Fruit fly (Drosophila melanogaster) whole organism, embryonic: ENCODE data around the gene CG9919.
A peak's percentile ranks its signal among the peaks of the same experiment; 100 is the strongest.

ENCODE experiments used
- Asciz ChIP-seq: fragments of 200-800 bp; sonication (Bioruptor generic); optimal IDR thresholded peaks from 2 replicates; lab custom pipeline; 2017; ENCODE audit warnings: missing biosample characterization, mild to moderate bottlenecking, missing genetic modification characterization, missing genetic modification reagents
- CG1024 ChIP-seq: fragments of 200-800 bp; sonication (Bioruptor generic); IDR thresholded peaks from 2 replicates; pipeline ENCODE4 v1.3.6; 2022; ENCODE audit warnings: missing biosample characterization, missing genetic modification characterization
- CG10543 ChIP-seq: fragments of 200-800 bp; sonication (Bioruptor generic); optimal IDR thresholded peaks from 3 replicates; lab custom pipeline; 2017; ENCODE audit warnings: missing biosample characterization, mild to moderate bottlenecking, missing genetic modification characterization, moderate library complexity
- CG11504 ChIP-seq: fragments of 200-800 bp; sonication (Bioruptor generic); optimal IDR thresholded peaks from 3 replicates; lab custom pipeline; 2019; ENCODE audit warnings: missing biosample characterization, mild to moderate bottlenecking, missing genetic modification characterization, moderate library complexity
- CG11696 ChIP-seq: fragments of 200-800 bp; sonication (Bioruptor generic); IDR thresholded peaks from 2 replicates; pipeline ENCODE4 v1.3.6; 2022; ENCODE audit warnings: missing biosample characterization, missing genetic modification characterization
- CG12219 ChIP-seq: fragments of 200-800 bp; sonication (Bioruptor generic); optimal IDR thresholded peaks from 3 replicates; lab custom pipeline; 2018; ENCODE audit warnings: missing biosample characterization, mild to moderate bottlenecking, missing genetic modification characterization
- CG12299 ChIP-seq: fragments of 200-800 bp; sonication (Bioruptor generic); optimal IDR thresholded peaks from 2 replicates; lab custom pipeline; 2018; ENCODE audit warnings: missing biosample characterization, mild to moderate bottlenecking, missing genetic modification characterization
- CG13287 ChIP-seq: fragments of 200-800 bp; sonication (Bioruptor generic); IDR thresholded peaks from 2 replicates; pipeline ENCODE4 v1.3.6; 2022; ENCODE audit warnings: missing biosample characterization, missing genetic modification characterization; ENCODE audit not compliant: partially characterized antibody
- CG13624 ChIP-seq: fragments of 200-800 bp; sonication (Bioruptor generic); optimal IDR thresholded peaks from 2 replicates; lab custom pipeline; 2016; ENCODE audit warnings: missing biosample characterization, missing genetic modification characterization
- CG2889 ChIP-seq: fragments of 200-800 bp; sonication (Bioruptor generic); IDR thresholded peaks from 3 replicates; pipeline ENCODE4 v1.3.6; 2022; ENCODE audit warnings: missing biosample characterization, missing genetic modification characterization
- CG3281 ChIP-seq: fragments of 200-800 bp; sonication (Bioruptor generic); optimal IDR thresholded peaks from 3 replicates; lab custom pipeline; 2017; ENCODE audit warnings: missing biosample characterization, mild to moderate bottlenecking, missing genetic modification characterization
- CG34376 ChIP-seq: fragments of 200-800 bp; sonication (Bioruptor generic); optimal IDR thresholded peaks from 2 replicates; lab custom pipeline; 2018; ENCODE audit warnings: missing biosample characterization, mild to moderate bottlenecking, missing genetic modification characterization
- CG34422 ChIP-seq: fragments of 200-800 bp; sonication (Bioruptor generic); IDR thresholded peaks from 3 replicates; pipeline ENCODE4 v1.3.6; 2022; ENCODE audit warnings: missing biosample characterization, missing genetic modification characterization
- CG5953 ChIP-seq: fragments of 200-800 bp; sonication (Bioruptor generic); IDR thresholded peaks from 2 replicates; pipeline ENCODE4 v1.3.6; 2022; ENCODE audit warnings: missing biosample characterization, missing genetic modification characterization
- CG7357 ChIP-seq: fragments of 200-800 bp; sonication (Bioruptor generic); IDR thresholded peaks from 3 replicates; pipeline ENCODE4 v1.3.6; 2022; ENCODE audit warnings: missing biosample characterization, missing genetic modification characterization
- CG7839 ChIP-seq: fragments of 200-800 bp; sonication (Bioruptor generic); optimal IDR thresholded peaks from 3 replicates; lab custom pipeline; 2018; ENCODE audit warnings: missing biosample characterization, mild to moderate bottlenecking, missing genetic modification characterization, moderate library complexity
- CG7928 ChIP-seq: fragments of 200-800 bp; sonication (Bioruptor generic); optimal IDR thresholded peaks from 2 replicates; lab custom pipeline; 2017; ENCODE audit warnings: missing biosample characterization, mild to moderate bottlenecking, missing genetic modification characterization
- CG8388 ChIP-seq: fragments of 200-800 bp; sonication (Bioruptor generic); optimal IDR thresholded peaks from 2 replicates; lab custom pipeline; 2019; ENCODE audit warnings: missing biosample characterization, mild to moderate bottlenecking, missing genetic modification characterization, moderate library complexity
- D ChIP-seq, 2 experiments: fragments of 200-800 bp in 1 of 2; fragments of >200 bp in 1 of 2; sonication (Bioruptor generic) in 1 of 2; optimal IDR thresholded peaks; 2 replicates in 1 of 2; 3 replicates in 1 of 2; lab custom pipeline; 2017; ENCODE audit warnings: mild to moderate bottlenecking in 1 of 2, missing biosample characterization in 1 of 2, missing genetic modification characterization in 1 of 2, missing genetic modification reagents in 1 of 2
- Deaf1 ChIP-seq: fragments of 200-800 bp; optimal IDR thresholded peaks from 3 replicates; lab custom pipeline; 2019; ENCODE audit warnings: missing biosample characterization, mild to moderate bottlenecking, missing genetic modification characterization, moderate library complexity
- Dip3 ChIP-seq: fragments of 200-800 bp; sonication (Bioruptor generic); optimal IDR thresholded peaks from 3 replicates; lab custom pipeline; 2016; ENCODE audit warnings: missing biosample characterization, missing genetic modification characterization
- Drgx ChIP-seq: fragments of 200-800 bp; sonication (Bioruptor generic); IDR thresholded peaks from 2 replicates; pipeline ENCODE4 v1.3.6; 2022; ENCODE audit warnings: missing biosample characterization, missing genetic modification characterization
- HLH54F ChIP-seq: fragments of 200-800 bp; sonication (Bioruptor generic); optimal IDR thresholded peaks from 3 replicates; lab custom pipeline; 2016; ENCODE audit warnings: missing biosample characterization, missing genetic modification characterization
- Hand ChIP-seq: fragments of 200-800 bp; sonication (Bioruptor generic); optimal IDR thresholded peaks from 2 replicates; lab custom pipeline; 2017; ENCODE audit warnings: mild to moderate bottlenecking, missing biosample characterization, missing genetic modification reagents, missing genetic modification characterization
- HmgZ ChIP-seq: fragments of 200-800 bp; sonication (Bioruptor generic); optimal IDR thresholded peaks from 2 replicates; lab custom pipeline; 2018; ENCODE audit warnings: missing biosample characterization, mild to moderate bottlenecking, missing genetic modification characterization
- Hmr ChIP-seq: fragments of 200-800 bp; sonication (Bioruptor generic); optimal IDR thresholded peaks from 3 replicates; lab custom pipeline; 2017; ENCODE audit warnings: mild to moderate bottlenecking, missing biosample characterization, missing genetic modification reagents, missing genetic modification characterization
- Med ChIP-seq: fragments of 200-800 bp; sonication (Bioruptor generic); peaks from one replicate; lab custom pipeline; 2016; ENCODE audit warnings: missing biosample characterization, missing genetic modification characterization, mild to moderate bottlenecking, inconsistent platforms, moderate library complexity
- Myb ChIP-seq: fragments of 200-800 bp; sonication (Bioruptor generic); optimal IDR thresholded peaks from 2 replicates; lab custom pipeline; 2016; ENCODE audit warnings: missing biosample characterization, missing genetic modification characterization
- Pdp1 ChIP-seq, 2 experiments: fragments of 200-800 bp; sonication (Bioruptor generic); optimal IDR thresholded peaks; 3 replicates each; lab custom pipeline; 2016; ENCODE audit warnings: missing biosample characterization in 2 of 2, missing genetic modification characterization in 2 of 2, mild to moderate bottlenecking in 1 of 2, moderate library complexity in 1 of 2
- Taf1 ChIP-seq: fragments of 200-800 bp; sonication (Bioruptor generic); IDR thresholded peaks from 2 replicates; pipeline ENCODE4 v1.3.6; 2022; ENCODE audit warnings: missing biosample characterization, missing genetic modification characterization
- Trl ChIP-seq, 3 experiments: fragments of >200 bp in 2 of 3; fragments of 200-800 bp in 1 of 3; sonication (Bioruptor generic) in 1 of 3; optimal IDR thresholded peaks; 2 replicates in 1 of 3; 3 replicates in 2 of 3; lab custom pipeline; 2016 to 2017; ENCODE audit warnings: missing biosample characterization in 1 of 3, missing genetic modification characterization in 1 of 3
- amos ChIP-seq: fragments of 200-800 bp; sonication (Bioruptor generic); IDR thresholded peaks from 2 replicates; pipeline ENCODE4 v1.3.6; 2022; ENCODE audit warnings: missing biosample characterization, missing genetic modification characterization; ENCODE audit not compliant: partially characterized antibody
- bcd ChIP-seq: fragments of 200-800 bp; sonication (Bioruptor generic); optimal IDR thresholded peaks from 2 replicates; lab custom pipeline; 2017; ENCODE audit warnings: missing biosample characterization, mild to moderate bottlenecking, missing genetic modification characterization
- chinmo ChIP-seq: fragments of 200-800 bp; sonication (Bioruptor generic); IDR thresholded peaks from 4 replicates; pipeline ENCODE4 v1.3.6; 2022; ENCODE audit warnings: missing biosample characterization, missing genetic modification characterization; ENCODE audit not compliant: partially characterized antibody
- eve ChIP-seq, 2 experiments: fragments of >200 bp; optimal IDR thresholded peaks; 2 replicates each; lab custom pipeline; 2017; ENCODE audit warnings: missing biosample characterization in 2 of 2, missing genetic modification characterization in 2 of 2
- ewg ChIP-seq: fragments of 200-800 bp; sonication (Bioruptor generic); optimal IDR thresholded peaks from 3 replicates; lab custom pipeline; 2017; ENCODE audit warnings: mild to moderate bottlenecking, missing biosample characterization, missing genetic modification reagents, missing genetic modification characterization
- maf-S ChIP-seq: fragments of 200-800 bp; sonication (Bioruptor generic); optimal IDR thresholded peaks from 2 replicates; lab custom pipeline; 2016; ENCODE audit warnings: missing biosample characterization, missing genetic modification characterization
- nom ChIP-seq: fragments of 200-800 bp; sonication (Bioruptor generic); optimal IDR thresholded peaks from 2 replicates; lab custom pipeline; 2017; ENCODE audit warnings: missing biosample characterization, missing genetic modification characterization, mild to moderate bottlenecking, moderate library complexity, missing genetic modification reagents
- rib ChIP-seq: fragments of 200-800 bp; sonication (Bioruptor generic); IDR thresholded peaks from 2 replicates; pipeline ENCODE4 v1.3.6; 2022; ENCODE audit warnings: missing biosample characterization, missing genetic modification characterization
- sens ChIP-seq: fragments of 200-800 bp; sonication (Bioruptor generic); peaks from one replicate; lab custom pipeline; 2016; ENCODE audit warnings: missing biosample characterization, missing genetic modification characterization
- sima ChIP-seq: fragments of 200-800 bp; sonication (Bioruptor generic); optimal IDR thresholded peaks from 2 replicates; lab custom pipeline; 2016; ENCODE audit warnings: missing biosample characterization, missing genetic modification characterization
- sob ChIP-seq: fragments of 200-800 bp; sonication (Bioruptor generic); IDR thresholded peaks from 2 replicates; pipeline ENCODE4 v1.3.6; 2022; ENCODE audit warnings: missing biosample characterization, missing genetic modification characterization
- trh ChIP-seq: fragments of 200-800 bp; sonication (Bioruptor generic); optimal IDR thresholded peaks from 2 replicates; lab custom pipeline; 2016; ENCODE audit warnings: missing biosample characterization, missing genetic modification characterization
- unc-4 ChIP-seq: fragments of 200-800 bp; sonication (Bioruptor generic); IDR thresholded peaks from 2 replicates; pipeline ENCODE4 v1.3.6; 2022; ENCODE audit warnings: missing biosample characterization, missing genetic modification characterization; ENCODE audit not compliant: partially characterized antibody
- zfh1 ChIP-seq: fragments of 200-800 bp; sonication (Bioruptor generic); IDR thresholded peaks from 3 replicates; pipeline ENCODE4 v1.3.6; 2022; ENCODE audit warnings: missing biosample characterization, missing genetic modification characterization

The CG9919 gene

DNA sequence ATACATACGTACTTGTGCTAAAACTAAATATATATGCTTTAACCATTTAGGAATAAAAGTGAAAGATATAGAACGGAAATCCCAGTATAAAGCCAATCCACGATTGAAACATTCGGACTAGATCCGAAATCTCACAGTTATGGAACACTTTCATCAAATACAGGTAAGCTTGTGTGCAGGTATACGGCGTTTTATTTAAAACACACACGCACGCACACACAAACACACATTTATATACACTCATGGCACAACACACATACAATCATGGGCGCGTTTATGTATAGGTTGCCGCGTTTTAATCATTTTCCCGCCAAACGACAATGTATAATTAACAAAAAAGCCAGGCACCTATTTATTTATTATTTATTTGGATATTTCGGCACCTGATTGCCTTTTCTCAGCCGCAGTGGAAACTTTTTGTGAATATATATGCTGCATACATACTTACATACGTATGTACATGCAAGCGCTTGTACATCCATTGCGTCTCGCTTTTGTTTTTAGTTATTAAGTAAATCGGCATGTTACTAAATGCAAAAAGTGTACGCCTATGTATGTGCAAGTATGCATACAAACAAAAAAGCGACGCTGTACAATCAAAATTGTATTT is 3.8 kb upstream of the CG9919 start (continued):
- TF ChIP-seq Pdp1 (GFP tag; optimal IDR thresholded peaks at IDR 0.05; lab: Kevin White, UChicago) (peak in 1 of 2 experiments; percentile 55), HLH54F (GFP tag; lab: Kevin White, UChicago) (no peak), Asciz (GFP tag; lab: Kevin White, UChicago) (no peak), CG7928 (GFP tag; lab: Kevin White, UChicago) (no peak), CG12299 (tag; lab: Kevin White, UChicago) (peak; percentile 53), CG2889 (GFP tag; lab: Robert Waterston, UW) (no peak), ewg (GFP tag; lab: Kevin White, UChicago) (no peak), CG11504 (no peak), CG7357 (GFP tag; lab: Robert Waterston, UW) (no peak), sima (no peak), trh (GFP tag; lab: Kevin White, UChicago) (no peak)

DNA sequence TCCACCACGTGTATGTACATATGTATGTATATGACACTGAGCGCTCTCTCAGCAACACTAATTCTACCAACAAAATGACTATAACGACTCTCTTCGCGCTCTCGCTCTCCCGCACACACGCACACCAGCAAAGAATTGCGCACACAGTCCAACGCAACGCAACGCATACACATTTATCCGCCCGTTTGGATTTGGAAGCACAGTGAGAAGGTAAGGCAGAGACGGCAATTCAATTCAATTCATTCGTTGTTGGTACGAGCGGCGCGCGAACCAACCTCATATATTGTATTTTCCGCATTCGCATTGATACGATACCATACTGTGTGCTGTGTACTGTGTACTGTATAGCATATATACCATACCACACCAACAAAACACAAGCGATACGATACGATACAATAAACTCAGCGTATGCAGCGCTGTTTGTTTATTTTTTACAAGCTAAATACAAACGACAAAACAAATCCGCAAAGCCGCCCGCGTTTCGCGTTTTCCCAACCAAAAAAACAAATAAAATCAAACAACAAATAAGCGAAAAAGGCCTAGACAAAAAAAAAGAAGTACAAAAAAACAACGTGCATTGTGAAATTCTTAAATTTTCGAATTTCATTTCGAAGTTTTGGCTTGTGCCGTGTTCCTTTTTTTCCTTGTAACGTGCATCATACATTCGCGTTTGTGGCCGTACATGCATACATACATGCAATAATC is 3.0 kb upstream of the CG9919 start, which contains the start of the genes CG9921 and Dsp1:
CG9921 (minus strand) TSS at position 167 of the 708 bp plus-strand sequence.
Dsp1 (plus strand) TSS at position 179 of the 708 bp plus-strand sequence.
- TF ChIP-seq CG11696 (GFP tag; lab: Robert Waterston, UW), result peak; percentile 32; the same call in 1 of the 2 replicates
- peak; percentile 26; the same call in 1 of the 2 replicates for TF ChIP-seq Taf1 (GFP tag; lab: Robert Waterston, UW)
- TF ChIP-seq zfh1, result no peak
- TF ChIP-seq HmgZ (tag; lab: Kevin White, UChicago), result peak; percentile 65
- peak; percentile 72 for TF ChIP-seq rib (GFP tag; lab: Robert Waterston, UW)
- TF ChIP-seq sob (GFP tag; lab: Robert Waterston, UW), result 0 out of 2 replicates have a peak, but pooled peaks have one; percentile 13
- TF ChIP-seq Hmr (GFP tag; lab: Kevin White, UChicago), result peak; percentile 31
- peak; percentile 33 for TF ChIP-seq CG13624 (GFP tag; lab: Kevin White, UChicago)
- no peak for TF ChIP-seq Myb (GFP tag; lab: Kevin White, UChicago)
- TF ChIP-seq CG13287 (GFP tag; lab: Robert Waterston, UW), result peak; percentile 11; the same call in 1 of the 2 replicates
- no peak for TF ChIP-seq bcd (GFP tag; lab: Kevin White, UChicago)
- TF ChIP-seq chinmo (GFP tag; lab: Robert Waterston, UW), result peak; percentile 95
- peak; percentile 13 for TF ChIP-seq nom
- no peak for TF ChIP-seq CG5953
- TF ChIP-seq Drgx (GFP tag; lab: Robert Waterston, UW), result peak; percentile 8; the same call in 1 of the 2 replicates
- TF ChIP-seq CG3281 (GFP tag; lab: Kevin White, UChicago), result peak; percentile 13
- peak; percentile 97 for TF ChIP-seq Trl (optimal IDR thresholded peaks at IDR 0.05; lab: Kevin White, UChicago)
- no peak for TF ChIP-seq Trl (GFP tag; optimal IDR thresholded peaks at IDR 0.05; lab: Kevin White, UChicago)
- TF ChIP-seq CG12219 (GFP tag; lab: Kevin White, UChicago), result no peak
- peak; percentile 66 for TF ChIP-seq Deaf1 (tag; lab: Kevin White, UChicago)
- peak; percentile 53; the same call in 1 of the 3 replicates for TF ChIP-seq CG34422
- TF ChIP-seq amos (GFP tag; lab: Robert Waterston, UW), result peak; percentile 17; the same call in 1 of the 2 replicates
- TF ChIP-seq Dip3 (GFP tag; lab: Kevin White, UChicago), result no peak
- no peak for TF ChIP-seq CG8388 (GFP tag; lab: Kevin White, UChicago)
- TF ChIP-seq Med, result peak; percentile 81
- TF ChIP-seq eve (GFP tag; optimal IDR thresholded peaks at IDR 0.05; lab: Kevin White, UChicago), result peak in 1 of 2 experiments; percentile 56
- TF ChIP-seq sens, result peak; percentile 72
- TF ChIP-seq CG12299 (tag; lab: Kevin White, UChicago), result no peak
- TF ChIP-seq maf-S (GFP tag; lab: Kevin White, UChicago), result no peak
- peak; percentile 18 for TF ChIP-seq Hand (GFP tag; lab: Kevin White, UChicago)
- TF ChIP-seq CG34376, result peak; percentile 61
- TF ChIP-seq CG1024 (GFP tag; lab: Robert Waterston, UW), result 0 out of 2 replicates have a peak, but pooled peaks have one; percentile 6
- TF ChIP-seq unc-4 (GFP tag; lab: Robert Waterston, UW), result 0 out of 2 replicates have a peak, but pooled peaks have one; percentile 21
- TF ChIP-seq CG7839 (tag; lab: Kevin White, UChicago), result no peak
- no peak for TF ChIP-seq D (optimal IDR thresholded peaks at IDR 0.05; lab: Kevin White, UChicago)
- TF ChIP-seq D (GFP tag; optimal IDR thresholded peaks at IDR 0.05; lab: Kevin White, UChicago), result no peak
- TF ChIP-seq CG10543 (GFP tag; lab: Kevin White, UChicago), result peak; percentile 49
